Fruit fly (Drosophila melanogaster) whole organism, embryonic: ENCODE data around the gene Prosbeta6.

Experiments used
- CG11398 ChIP-seq: fragments of 200-800 bp; sonication (Bioruptor generic); optimal IDR thresholded peaks from 2 replicates; lab custom pipeline; 2016; ENCODE audit warnings: missing biosample characterization, missing genetic modification characterization
- CG13287 ChIP-seq: fragments of 200-800 bp; sonication (Bioruptor generic); IDR thresholded peaks from 2 replicates; pipeline ENCODE4 v1.3.6; 2022; ENCODE audit warnings: missing biosample characterization, missing genetic modification characterization; ENCODE audit not compliant: partially characterized antibody
- CG14441 ChIP-seq: fragments of 200-800 bp; sonication (Bioruptor generic); IDR thresholded peaks from 2 replicates; pipeline ENCODE4 v1.3.6; 2022; ENCODE audit warnings: missing biosample characterization, missing genetic modification characterization
- CG15479 ChIP-seq: fragments of 200-800 bp; sonication (Bioruptor generic); optimal IDR thresholded peaks from 3 replicates; lab custom pipeline; 2019; ENCODE audit warnings: missing biosample characterization, mild to moderate bottlenecking, missing genetic modification characterization, moderate library complexity
- CG1603 ChIP-seq: fragments of 200-800 bp; sonication (Bioruptor generic); optimal IDR thresholded peaks from 2 replicates; lab custom pipeline; 2019; ENCODE audit warnings: missing biosample characterization, mild to moderate bottlenecking, missing genetic modification characterization, moderate library complexity
- CG17328 ChIP-seq: fragments of 200-800 bp; sonication (Bioruptor generic); IDR thresholded peaks from 2 replicates; pipeline ENCODE4 v1.3.6; 2022; ENCODE audit warnings: missing biosample characterization, missing genetic modification characterization
- CG18011 ChIP-seq: fragments of 200-800 bp; sonication (Bioruptor generic); optimal IDR thresholded peaks from 2 replicates; lab custom pipeline; 2017; ENCODE audit warnings: missing biosample characterization, missing genetic modification characterization, mild to moderate bottlenecking, moderate library complexity, missing genotype
- CG18262 ChIP-seq: fragments of 200-800 bp; optimal IDR thresholded peaks from 3 replicates; lab custom pipeline; 2019; ENCODE audit warnings: missing biosample characterization, mild to moderate bottlenecking, missing genetic modification characterization, moderate library complexity
- CG18764 ChIP-seq: fragments of 200-800 bp; sonication (Bioruptor generic); optimal IDR thresholded peaks from 3 replicates; lab custom pipeline; 2016; ENCODE audit warnings: missing biosample characterization, missing genetic modification characterization
- CG2199 ChIP-seq: fragments of 200-800 bp; sonication (Bioruptor generic); IDR thresholded peaks from 3 replicates; pipeline ENCODE4 v1.3.6; 2022; ENCODE audit warnings: missing biosample characterization, missing genetic modification characterization
- CG2712 ChIP-seq: fragments of 200-800 bp; optimal IDR thresholded peaks from 3 replicates; lab custom pipeline; 2019; ENCODE audit warnings: missing biosample characterization, mild to moderate bottlenecking, missing genetic modification characterization, moderate library complexity
- CG2889 ChIP-seq: fragments of 200-800 bp; sonication (Bioruptor generic); IDR thresholded peaks from 3 replicates; pipeline ENCODE4 v1.3.6; 2022; ENCODE audit warnings: missing biosample characterization, missing genetic modification characterization
- CG31365 ChIP-seq: fragments of 200-800 bp; sonication (Bioruptor generic); optimal IDR thresholded peaks from 2 replicates; lab custom pipeline; 2018; ENCODE audit warnings: missing biosample characterization, mild to moderate bottlenecking, missing genetic modification characterization
- CG3281 ChIP-seq: fragments of 200-800 bp; sonication (Bioruptor generic); optimal IDR thresholded peaks from 3 replicates; lab custom pipeline; 2017; ENCODE audit warnings: missing biosample characterization, mild to moderate bottlenecking, missing genetic modification characterization
- CG34376 ChIP-seq: fragments of 200-800 bp; sonication (Bioruptor generic); optimal IDR thresholded peaks from 2 replicates; lab custom pipeline; 2018; ENCODE audit warnings: missing biosample characterization, mild to moderate bottlenecking, missing genetic modification characterization
- CG3847 ChIP-seq: fragments of 200-800 bp; sonication (Bioruptor generic); IDR thresholded peaks from 2 replicates; pipeline ENCODE4 v1.3.6; 2022; ENCODE audit warnings: missing biosample characterization, missing genetic modification characterization
- CG42726 ChIP-seq: fragments of 200-800 bp; sonication (Bioruptor generic); IDR thresholded peaks from 2 replicates; pipeline ENCODE4 v1.3.6; 2022; ENCODE audit warnings: missing biosample characterization, missing genetic modification characterization; ENCODE audit not compliant: partially characterized antibody
- CG6254 ChIP-seq: fragments of 200-800 bp; sonication (Bioruptor generic); optimal IDR thresholded peaks from 3 replicates; lab custom pipeline; 2017; ENCODE audit warnings: mild to moderate bottlenecking, missing biosample characterization, missing genetic modification reagents, missing genetic modification characterization
- CG6791 ChIP-seq: fragments of 200-800 bp; sonication (Bioruptor generic); IDR thresholded peaks from 3 replicates; pipeline ENCODE4 v1.3.6; 2022; ENCODE audit warnings: missing biosample characterization, missing genetic modification characterization; ENCODE audit not compliant: partially characterized antibody
- CG7987 ChIP-seq: fragments of 200-800 bp; sonication (Bioruptor generic); optimal IDR thresholded peaks from 2 replicates; lab custom pipeline; 2018; ENCODE audit warnings: missing biosample characterization, mild to moderate bottlenecking, missing genetic modification characterization, moderate library complexity
- CG8290 ChIP-seq, 3 experiments: fragments of 200-800 bp; sonication (Bioruptor generic); optimal IDR thresholded peaks; 2 replicates each; lab custom pipeline; 2016 to 2019; ENCODE audit warnings: missing biosample characterization in 3 of 3, missing genetic modification characterization in 3 of 3, mild to moderate bottlenecking in 2 of 3, moderate library complexity in 1 of 3
- CG8388 ChIP-seq: fragments of 200-800 bp; sonication (Bioruptor generic); optimal IDR thresholded peaks from 2 replicates; lab custom pipeline; 2019; ENCODE audit warnings: missing biosample characterization, mild to moderate bottlenecking, missing genetic modification characterization, moderate library complexity
- CG8924 ChIP-seq: fragments of 200-800 bp; optimal IDR thresholded peaks from 3 replicates; lab custom pipeline; 2019; ENCODE audit warnings: missing biosample characterization, mild to moderate bottlenecking, missing genetic modification characterization, moderate library complexity
- Chrac-16 ChIP-seq: fragments of 200-800 bp; sonication (Bioruptor generic); optimal IDR thresholded peaks from 3 replicates; lab custom pipeline; 2016; ENCODE audit warnings: missing biosample characterization, missing genetic modification characterization
- Dll ChIP-seq: fragments of 200-800 bp; sonication (Bioruptor generic); IDR thresholded peaks from 4 replicates; pipeline ENCODE4 v1.3.6; 2022; ENCODE audit warnings: missing biosample characterization, missing genetic modification characterization; ENCODE audit not compliant: partially characterized antibody
- E2f2 ChIP-seq: fragments of 200-800 bp; sonication (Bioruptor generic); IDR thresholded peaks from 2 replicates; pipeline ENCODE4 v1.3.6; 2022; ENCODE audit warnings: missing biosample characterization, missing genetic modification characterization
- Eip74EF ChIP-seq, 2 experiments: fragments of 200-800 bp in 1 of 2; fragments of >200 bp in 1 of 2; sonication (Bioruptor generic) in 1 of 2; optimal IDR thresholded peaks; 2 replicates each; lab custom pipeline; 2017 to 2019; ENCODE audit warnings: missing biosample characterization in 2 of 2, missing genetic modification characterization in 2 of 2, mild to moderate bottlenecking in 1 of 2, moderate library complexity in 1 of 2
- Gug ChIP-seq: fragments of 200-800 bp; sonication (Bioruptor generic); IDR thresholded peaks from 4 replicates; pipeline ENCODE4 v1.3.6; 2022; ENCODE audit warnings: missing biosample characterization, missing genetic modification characterization
- HLHmδ ChIP-seq: fragments of 200-800 bp; sonication (Bioruptor generic); optimal IDR thresholded peaks from 2 replicates; lab custom pipeline; 2018; ENCODE audit warnings: missing biosample characterization, mild to moderate bottlenecking, missing genetic modification characterization, moderate library complexity
- Mes4 ChIP-seq: fragments of 200-800 bp; sonication (Bioruptor generic); optimal IDR thresholded peaks from 2 replicates; lab custom pipeline; 2016; ENCODE audit warnings: missing biosample characterization, missing genetic modification characterization
- Sin3A ChIP-seq: fragments of >200 bp; optimal IDR thresholded peaks from 2 replicates; lab custom pipeline; 2018
- chn ChIP-seq: fragments of 200-800 bp; sonication (Bioruptor generic); optimal IDR thresholded peaks from 2 replicates; lab custom pipeline; 2016; ENCODE audit warnings: missing biosample characterization, missing genetic modification characterization
- ci ChIP-seq: fragments of 200-800 bp; sonication (Bioruptor generic); IDR thresholded peaks from 3 replicates; pipeline ENCODE4 v1.3.6; 2022; ENCODE audit warnings: missing biosample characterization, missing genetic modification characterization
- cwo ChIP-seq: fragments of 200-800 bp; sonication (Bioruptor generic); optimal IDR thresholded peaks from 3 replicates; lab custom pipeline; 2017; ENCODE audit warnings: missing biosample characterization, missing genetic modification characterization, mild to moderate bottlenecking, moderate library complexity, missing genetic modification reagents
- dan ChIP-seq: fragments of 200-800 bp; sonication (Bioruptor generic); IDR thresholded peaks from 2 replicates; pipeline ENCODE4 v1.3.6; 2022; ENCODE audit warnings: missing biosample characterization, missing genetic modification characterization
- disco-r ChIP-seq: fragments of 200-800 bp; sonication (Bioruptor generic); optimal IDR thresholded peaks from 2 replicates; lab custom pipeline; 2016; ENCODE audit warnings: missing biosample characterization, missing genetic modification characterization
- ems ChIP-seq: fragments of 200-800 bp; sonication (Bioruptor generic); optimal IDR thresholded peaks from 3 replicates; lab custom pipeline; 2016; ENCODE audit warnings: missing biosample characterization, missing genetic modification characterization
- kni ChIP-seq: fragments of 200-800 bp; sonication (Bioruptor generic); optimal IDR thresholded peaks from 3 replicates; lab custom pipeline; 2017; ENCODE audit warnings: mild to moderate bottlenecking, missing biosample characterization, missing genetic modification reagents, missing genetic modification characterization
- knrl ChIP-seq: fragments of 200-800 bp; sonication (Bioruptor generic); IDR thresholded peaks from 3 replicates; pipeline ENCODE4 v1.3.6; 2022; ENCODE audit warnings: missing biosample characterization, missing genetic modification characterization; ENCODE audit not compliant: partially characterized antibody
- onecut ChIP-seq: fragments of 200-800 bp; sonication (Bioruptor generic); IDR thresholded peaks from 2 replicates; pipeline ENCODE4 v1.3.6; 2022; ENCODE audit warnings: missing biosample characterization, missing genetic modification characterization
- pb ChIP-seq: fragments of 200-800 bp; sonication (Bioruptor generic); optimal IDR thresholded peaks from 3 replicates; lab custom pipeline; 2016; ENCODE audit warnings: missing biosample characterization, missing genetic modification characterization
- pfk ChIP-seq: fragments of 200-800 bp; sonication (Bioruptor generic); optimal IDR thresholded peaks from 2 replicates; lab custom pipeline; 2018; ENCODE audit warnings: missing biosample characterization, mild to moderate bottlenecking, missing genetic modification characterization, moderate library complexity
- pita ChIP-seq: fragments of 200-800 bp; sonication (Bioruptor generic); optimal IDR thresholded peaks from 2 replicates; lab custom pipeline; 2017; ENCODE audit warnings: missing biosample characterization, mild to moderate bottlenecking, missing genetic modification characterization
- row ChIP-seq: fragments of 200-800 bp; sonication (Bioruptor generic); IDR thresholded peaks from 3 replicates; pipeline ENCODE4 v1.3.6; 2022; ENCODE audit warnings: missing biosample characterization, missing genetic modification characterization
- sd ChIP-seq: fragments of 200-800 bp; sonication (Bioruptor generic); optimal IDR thresholded peaks from 3 replicates; lab custom pipeline; 2018; ENCODE audit warnings: missing biosample characterization, mild to moderate bottlenecking, missing genetic modification characterization, moderate library complexity
- sens ChIP-seq: fragments of 200-800 bp; sonication (Bioruptor generic); peaks from one replicate; lab custom pipeline; 2016; ENCODE audit warnings: missing biosample characterization, missing genetic modification characterization
- sr ChIP-seq: fragments of 200-800 bp; sonication (Bioruptor generic); IDR thresholded peaks from 3 replicates; pipeline ENCODE4 v1.3.6; 2022; ENCODE audit warnings: missing biosample characterization, missing genetic modification characterization
- tna ChIP-seq: fragments of 200-800 bp; sonication (Bioruptor generic); IDR thresholded peaks from 2 replicates; pipeline ENCODE4 v1.3.6; 2022; ENCODE audit warnings: missing biosample characterization, missing genetic modification characterization; ENCODE audit not compliant: partially characterized antibody
- zen2 ChIP-seq: fragments of 200-800 bp; sonication (Bioruptor generic); IDR thresholded peaks from 3 replicates; pipeline ENCODE4 v1.3.6; 2022; ENCODE audit warnings: missing biosample characterization, missing genetic modification characterization; ENCODE audit not compliant: partially characterized antibody
- zf30C ChIP-seq: fragments of 200-800 bp; sonication (Bioruptor generic); optimal IDR thresholded peaks from 3 replicates; lab custom pipeline; 2018; ENCODE audit warnings: missing biosample characterization, mild to moderate bottlenecking, missing genetic modification characterization

The Prosbeta6 gene

DNA sequence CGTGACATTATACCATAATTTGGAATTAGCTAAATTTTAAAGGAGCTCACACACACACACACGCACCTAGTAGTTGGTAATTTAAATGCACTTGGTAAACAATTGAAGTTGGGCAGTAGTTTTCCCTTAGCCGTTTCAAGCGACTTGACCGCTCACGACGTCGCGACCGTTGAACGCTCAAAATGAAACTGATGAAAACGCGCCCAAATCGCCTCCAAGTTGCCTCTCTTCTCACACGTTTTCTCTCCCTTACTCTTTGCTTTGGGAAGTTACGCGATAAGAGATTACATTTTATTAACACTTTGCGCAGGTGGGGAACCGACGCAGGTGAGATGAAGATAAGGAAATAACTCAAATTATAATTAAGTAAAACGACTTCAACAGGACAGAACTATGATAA lies 38.0 kb downstream of the Prosbeta6 start (continued):
- no peak for TF ChIP-seq CG8924 (tag; lab: Kevin White, UChicago)
- no peak for TF ChIP-seq cwo
- no peak for TF ChIP-seq ems
- 0 out of 2 replicates have a peak, but pooled peaks have one; percentile 10 for TF ChIP-seq CG42726
- no peak for TF ChIP-seq Gug (GFP tag; lab: Robert Waterston, UW)
- no peak for TF ChIP-seq CG18262 (tag; lab: Kevin White, UChicago)
- no peak for TF ChIP-seq CG3847
- no peak for TF ChIP-seq Mes4 (GFP tag; lab: Kevin White, UChicago)
- no peak for TF ChIP-seq CG2889 (GFP tag; lab: Robert Waterston, UW)
- no peak for TF ChIP-seq Chrac-16
- TF ChIP-seq ci (GFP tag; lab: Robert Waterston, UW), result peak; percentile 71; the same call in 2 of the 3 replicates
- TF ChIP-seq zen2 (GFP tag; lab: Robert Waterston, UW), result no peak
- no peak for TF ChIP-seq Eip74EF (GFP tag; optimal IDR thresholded peaks at IDR 0.05; lab: Kevin White, UChicago)
- no peak for TF ChIP-seq disco-r (GFP tag; lab: Kevin White, UChicago)
- TF ChIP-seq CG6791 (GFP tag; lab: Robert Waterston, UW), result 0 out of 3 replicates have a peak, but pooled peaks have one; percentile 6
- TF ChIP-seq CG1603 (tag; lab: Kevin White, UChicago), result no peak
- TF ChIP-seq CG14441 (GFP tag; lab: Robert Waterston, UW), result no peak
- TF ChIP-seq zf30C, result no peak
- TF ChIP-seq CG2199, result 0 out of 3 replicates have a peak, but pooled peaks have one; percentile 42
- TF ChIP-seq sr (GFP tag; lab: Robert Waterston, UW), result no peak
- TF ChIP-seq CG8388 (GFP tag; lab: Kevin White, UChicago), result no peak
- TF ChIP-seq HLHmδ (GFP tag; lab: Kevin White, UChicago), result no peak
- TF ChIP-seq CG8290 (GFP tag; optimal IDR thresholded peaks at IDR 0.05; lab: Kevin White, UChicago), result no peak
- peak in 1 of 2 experiments; percentile 40 for TF ChIP-seq CG8290 (tag; optimal IDR thresholded peaks at IDR 0.05; lab: Kevin White, UChicago)
- TF ChIP-seq CG11398 (GFP tag; lab: Kevin White, UChicago), result no peak
- TF ChIP-seq CG13287 (GFP tag; lab: Robert Waterston, UW), result peak; percentile 23; the same call in 1 of the 2 replicates
- no peak; the same call in 2 of the 3 replicates for TF ChIP-seq row (GFP tag; lab: Robert Waterston, UW)
- TF ChIP-seq knrl (GFP tag; lab: Robert Waterston, UW), result no peak
- TF ChIP-seq CG31365 (tag; lab: Kevin White, UChicago), result no peak
- no peak for TF ChIP-seq CG6254 (GFP tag; lab: Kevin White, UChicago)
- peak; percentile 71 for TF ChIP-seq CG34376 (GFP tag; lab: Kevin White, UChicago)
- no peak for TF ChIP-seq pita (GFP tag; lab: Kevin White, UChicago)
- no peak for TF ChIP-seq Sin3A (lab: Kevin White, UChicago)
- TF ChIP-seq tna (GFP tag; lab: Robert Waterston, UW), result no peak
- peak; percentile 17; the same call in 1 of the 2 replicates for TF ChIP-seq E2f2 (GFP tag; lab: Robert Waterston, UW)
- TF ChIP-seq sd (tag; lab: Kevin White, UChicago), result peak; percentile 26
- TF ChIP-seq CG7987, result no peak
- no peak for TF ChIP-seq pfk (GFP tag; lab: Kevin White, UChicago)
- TF ChIP-seq CG17328 (GFP tag; lab: Robert Waterston, UW), result no peak
- TF ChIP-seq CG18011 (GFP tag; lab: Kevin White, UChicago), result no peak
- peak; percentile 34 for TF ChIP-seq sens
- TF ChIP-seq CG3281 (GFP tag; lab: Kevin White, UChicago), result no peak
- TF ChIP-seq CG18764 (GFP tag; lab: Kevin White, UChicago), result no peak
- TF ChIP-seq kni, result peak; percentile 33
- no peak for TF ChIP-seq chn (GFP tag; lab: Kevin White, UChicago)
- TF ChIP-seq CG15479 (GFP tag; lab: Kevin White, UChicago), result no peak
- no peak for TF ChIP-seq CG2712
- no peak for TF ChIP-seq pb (GFP tag; lab: Kevin White, UChicago)
- no peak for TF ChIP-seq onecut (GFP tag; lab: Robert Waterston, UW)
- TF ChIP-seq dan, result no peak
- TF ChIP-seq Dll (GFP tag; lab: Robert Waterston, UW), result no peak
